ENCODE assay signal across 1 fruit fly cellular context in the genomic region with DNA sequence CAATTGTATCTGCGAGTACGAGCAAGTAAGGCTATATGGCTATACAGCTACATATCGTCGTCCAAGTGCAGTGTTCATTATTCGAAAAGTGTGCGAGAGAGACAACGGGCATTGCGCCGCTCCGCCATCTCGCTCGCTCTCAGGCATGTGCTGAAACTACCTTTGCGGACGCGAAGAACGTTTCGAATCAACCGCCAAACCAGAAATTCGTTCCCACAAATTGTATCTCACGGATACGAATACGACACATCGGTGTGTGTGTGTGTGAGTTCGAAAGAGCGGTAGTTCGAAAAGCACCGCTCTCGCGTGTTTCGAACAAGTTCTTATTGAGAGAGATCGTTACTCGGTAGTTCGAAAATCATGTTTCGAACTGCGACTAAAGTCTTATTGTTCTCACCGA.
TF ChIP-seq lines count a peak whose summit lies in the region.

No protein-coding gene starts in this region.

TF ChIP-seq in whole organism, embryonic, 481 proteins besides CTCF, POLR2A, EP300 and RAD21 (continued from another document):
- no peak for TF ChIP-seq zen2 (GFP tag; IDR thresholded peaks at IDR 0.05; lab: Robert Waterston, UW; ENCODE audit: partially characterized antibody)
